Fruit fly (Drosophila melanogaster) whole organism, prepupa: Measurements from ENCODE around the gene dmrt93B.
A peak's percentile ranks its signal among the peaks of the same experiment; 100 is the strongest.

Experiments used
- CG11762 ChIP-seq: fragments of 200-800 bp; sonication (Bioruptor generic); optimal IDR thresholded peaks from 3 replicates; lab custom pipeline; 2016; ENCODE audit warnings: missing biosample characterization, missing genetic modification characterization; ENCODE audit not compliant: insufficient read depth
- CG1621 ChIP-seq: fragments of 200-800 bp; sonication (Bioruptor generic); optimal IDR thresholded peaks from 3 replicates; lab custom pipeline; 2018; ENCODE audit warnings: missing biosample characterization, mild to moderate bottlenecking, missing genetic modification characterization
- CG16779 ChIP-seq: fragments of 200-800 bp; sonication (Bioruptor generic); optimal IDR thresholded peaks from 3 replicates; lab custom pipeline; 2017; ENCODE audit warnings: missing biosample characterization, mild to moderate bottlenecking, missing genetic modification characterization
- CG3032 ChIP-seq: fragments of 200-800 bp; optimal IDR thresholded peaks from 2 replicates; lab custom pipeline; 2019; ENCODE audit warnings: missing biosample characterization, mild to moderate bottlenecking, missing genetic modification characterization, moderate library complexity
- CG32006 ChIP-seq: fragments of 200-800 bp; sonication (Bioruptor generic); optimal IDR thresholded peaks from 3 replicates; lab custom pipeline; 2017; ENCODE audit warnings: missing biosample characterization, mild to moderate bottlenecking, missing genetic modification characterization
- CG3919 ChIP-seq: fragments of 200-800 bp; sonication (Bioruptor generic); optimal IDR thresholded peaks from 3 replicates; lab custom pipeline; 2016; ENCODE audit warnings: missing biosample characterization, missing genetic modification characterization
- CG6163 ChIP-seq: fragments of 200-800 bp; sonication (Bioruptor generic); IDR thresholded peaks from 3 replicates; pipeline ENCODE4 v1.3.6; 2022; ENCODE audit warnings: missing biosample characterization, missing genetic modification characterization
- CG6276 ChIP-seq: fragments of 200-800 bp; sonication (Bioruptor generic); optimal IDR thresholded peaks from 2 replicates; lab custom pipeline; 2017; ENCODE audit warnings: missing biosample characterization, mild to moderate bottlenecking, missing genetic modification characterization
- CG6792 ChIP-seq: fragments of 200-800 bp; sonication (Bioruptor generic); optimal IDR thresholded peaks from 3 replicates; lab custom pipeline; 2016; ENCODE audit warnings: missing biosample characterization, missing genetic modification characterization
- CG6808 ChIP-seq: fragments of 200-800 bp; sonication (Bioruptor generic); optimal IDR thresholded peaks from 3 replicates; lab custom pipeline; 2017; ENCODE audit warnings: missing biosample characterization, missing genetic modification characterization, mild to moderate bottlenecking, moderate library complexity, missing genetic modification reagents
- CG7368 ChIP-seq: fragments of 200-800 bp; sonication (Bioruptor generic); optimal IDR thresholded peaks from 3 replicates; lab custom pipeline; 2016; ENCODE audit warnings: missing biosample characterization, missing genetic modification characterization
- CG8632 ChIP-seq: fragments of 200-800 bp; sonication (Bioruptor generic); optimal IDR thresholded peaks from 3 replicates; lab custom pipeline; 2016; ENCODE audit warnings: missing biosample characterization, missing genetic modification characterization
- Eip75B ChIP-seq: fragments of 200-800 bp; sonication (Bioruptor generic); optimal IDR thresholded peaks from 3 replicates; lab custom pipeline; 2016; ENCODE audit warnings: missing biosample characterization, missing genetic modification characterization
- Eip93F ChIP-seq: fragments of 200-800 bp; sonication (Bioruptor generic); optimal IDR thresholded peaks from 2 replicates; lab custom pipeline; 2016; ENCODE audit warnings: missing biosample characterization, mild to moderate bottlenecking, missing genetic modification characterization
- Gug ChIP-seq: fragments of 200-800 bp; sonication (Bioruptor generic); IDR thresholded peaks from 2 replicates; pipeline ENCODE4 v1.3.6; 2022; ENCODE audit warnings: missing biosample characterization, missing genetic modification characterization
- Hr38 ChIP-seq: sonication (Bioruptor generic); optimal IDR thresholded peaks from 2 replicates; lab custom pipeline; 2016; ENCODE audit warnings: missing biosample characterization, missing genetic modification characterization
- Hr39 ChIP-seq: fragments of 200-800 bp; sonication (Bioruptor generic); optimal IDR thresholded peaks from 2 replicates; lab custom pipeline; 2016; ENCODE audit warnings: missing biosample characterization, missing genetic modification characterization
- Lpt ChIP-seq: fragments of 200-800 bp; sonication (Bioruptor generic); optimal IDR thresholded peaks from 3 replicates; lab custom pipeline; 2016; ENCODE audit warnings: missing biosample characterization, missing genetic modification characterization
- Met ChIP-seq: fragments of 200-800 bp; sonication (Bioruptor generic); optimal IDR thresholded peaks from 3 replicates; lab custom pipeline; 2016; ENCODE audit warnings: missing biosample characterization, missing genetic modification characterization
- OdsH ChIP-seq: fragments of 200-800 bp; sonication (Bioruptor generic); optimal IDR thresholded peaks from 3 replicates; lab custom pipeline; 2016; ENCODE audit warnings: missing biosample characterization, missing genetic modification characterization
- Smox ChIP-seq: fragments of 200-800 bp; sonication (Bioruptor generic); optimal IDR thresholded peaks from 3 replicates; lab custom pipeline; 2016; ENCODE audit warnings: missing biosample characterization, missing genetic modification characterization
- Sox102F ChIP-seq: fragments of 200-800 bp; sonication (Bioruptor generic); optimal IDR thresholded peaks from 2 replicates; lab custom pipeline; 2016; ENCODE audit warnings: missing biosample characterization, mild to moderate bottlenecking, missing genetic modification characterization
- achi ChIP-seq: fragments of 200-800 bp; sonication (Bioruptor generic); optimal IDR thresholded peaks from 3 replicates; lab custom pipeline; 2016; ENCODE audit warnings: missing biosample characterization, missing genetic modification characterization
- acj6 ChIP-seq: fragments of 200-800 bp; sonication (Bioruptor generic); optimal IDR thresholded peaks from 3 replicates; lab custom pipeline; 2016; ENCODE audit warnings: missing biosample characterization, missing genetic modification characterization
- cyc ChIP-seq: fragments of 200-800 bp; sonication (Bioruptor generic); optimal IDR thresholded peaks from 3 replicates; lab custom pipeline; 2016; ENCODE audit warnings: missing biosample characterization, missing genetic modification characterization
- dac ChIP-seq: fragments of 200-800 bp; sonication (Bioruptor generic); optimal IDR thresholded peaks from 2 replicates; lab custom pipeline; 2017; ENCODE audit warnings: missing biosample characterization, mild to moderate bottlenecking, missing genetic modification characterization
- esn ChIP-seq: fragments of 200-800 bp; sonication (Bioruptor generic); optimal IDR thresholded peaks from 2 replicates; lab custom pipeline; 2016; ENCODE audit warnings: missing biosample characterization, mild to moderate bottlenecking, missing genetic modification characterization, moderate library complexity
- fkh ChIP-seq: fragments of 200-800 bp; sonication (Bioruptor generic); optimal IDR thresholded peaks from 3 replicates; lab custom pipeline; 2017; ENCODE audit warnings: missing biosample characterization, mild to moderate bottlenecking, missing genetic modification characterization, moderate library complexity
- lz ChIP-seq: fragments of 200-800 bp; sonication (Bioruptor generic); optimal IDR thresholded peaks from 3 replicates; lab custom pipeline; 2016; ENCODE audit warnings: missing biosample characterization, missing genetic modification characterization
- pdm3 ChIP-seq: fragments of 200-800 bp; sonication (Bioruptor generic); optimal IDR thresholded peaks from 3 replicates; lab custom pipeline; 2016; ENCODE audit warnings: missing biosample characterization, missing genetic modification characterization
- spab ChIP-seq: fragments of 200-800 bp; sonication (Bioruptor generic); optimal IDR thresholded peaks from 2 replicates; lab custom pipeline; 2017; ENCODE audit warnings: missing biosample characterization, mild to moderate bottlenecking, missing genetic modification characterization, missing genetic modification reagents
- ss ChIP-seq, 2 experiments: fragments of 200-800 bp; sonication (Bioruptor generic); optimal IDR thresholded peaks; 2 replicates in 1 of 2; 3 replicates in 1 of 2; lab custom pipeline; 2017 to 2018; ENCODE audit warnings: mild to moderate bottlenecking in 2 of 2, missing biosample characterization in 2 of 2, missing genetic modification characterization in 2 of 2, moderate library complexity in 1 of 2
- svp ChIP-seq: fragments of 200-800 bp; sonication (Bioruptor generic); peaks from one replicate; lab custom pipeline; 2016; ENCODE audit warnings: missing biosample characterization, missing genetic modification characterization
- topi ChIP-seq: fragments of 200-800 bp; sonication (Bioruptor generic); optimal IDR thresholded peaks from 3 replicates; lab custom pipeline; 2016; ENCODE audit warnings: missing biosample characterization, missing genetic modification characterization
- vri ChIP-seq: fragments of 200-800 bp; sonication (Bioruptor generic); optimal IDR thresholded peaks from 3 replicates; lab custom pipeline; 2016; ENCODE audit warnings: missing biosample characterization, mild to moderate bottlenecking, missing genetic modification characterization

The dmrt93B gene

dm6 chr3R:21073707-21074106 lies at the start of gene dmrt93B:
Gene dmrt93B (plus strand): TSS chr3R:21074007.
- TF ChIP-seq CG6163: no peak
- TF ChIP-seq pdm3 (GFP tag; lab: Kevin White, UChicago): no peak
- TF ChIP-seq topi (GFP tag; lab: Kevin White, UChicago): no peak
- TF ChIP-seq acj6: no peak
- TF ChIP-seq Eip93F (GFP tag; lab: Kevin White, UChicago): no peak

dm6 chr3R:21025508-21025907 lies 48.3 kb upstream of the dmrt93B start:
- TF ChIP-seq CG6163 (no peak), svp (peak; percentile 58)
- TF ChIP-seq, all 60 proteins: peak for 1

- TF ChIP-seq Gug (GFP tag; lab: Robert Waterston, UW) (no peak), cyc (no peak), acj6 (no peak), spab (GFP tag; lab: Kevin White, UChicago) (no peak), Sox102F (GFP tag; lab: Kevin White, UChicago) (no peak), CG3919 (no peak), CG1621 (no peak), CG11762 (GFP tag; lab: Kevin White, UChicago) (no peak), achi (no peak), CG16779 (tag; lab: Kevin White, UChicago) (no peak), dac (GFP tag; lab: Kevin White, UChicago) (no peak), svp (no peak), CG7368 (GFP tag; lab: Kevin White, UChicago) (no peak), CG3032 (tag; lab: Kevin White, UChicago) (no peak), lz (no peak), vri (GFP tag; lab: Kevin White, UChicago) (no peak), Hr38 (GFP tag; lab: Kevin White, UChicago) (no peak)
Observed at dm6 chr3R:21042399-21042798, 31.4 kb upstream of the dmrt93B start, which contains the start of gene Dhc93AB. Gene Dhc93AB (minus strand): TSS chr3R:21042499.

- no peak for TF ChIP-seq Lpt (GFP tag; lab: Kevin White, UChicago)
- TF ChIP-seq Met (GFP tag; lab: Kevin White, UChicago): no peak
- peak in 1 of 2 experiments; percentile 19 for TF ChIP-seq ss (GFP tag; optimal IDR thresholded peaks at IDR 0.05; lab: Kevin White, UChicago)
- no peak for TF ChIP-seq Gug (GFP tag; lab: Robert Waterston, UW)
Observed at dm6 chr3R:21043549-21044118, 30.2 kb upstream of the dmrt93B start, which contains the start of gene CG12278. Gene CG12278 (plus strand): TSS chr3R:21044068.

dm6 chr3R:21045742-21046141 lies 28.1 kb upstream of the dmrt93B start, which contains the start of gene CG31189:
Gene CG31189 (minus strand): TSS chr3R:21045842.
- no peak for TF ChIP-seq CG3919
- TF ChIP-seq CG6808 (GFP tag; lab: Kevin White, UChicago): no peak
- TF ChIP-seq acj6: no peak
- no peak for TF ChIP-seq CG6792 (GFP tag; lab: Kevin White, UChicago)
- TF ChIP-seq Eip75B: no peak
- TF ChIP-seq dac (GFP tag; lab: Kevin White, UChicago): no peak
- no peak for TF ChIP-seq cyc
- no peak for TF ChIP-seq Hr39
- no peak for TF ChIP-seq esn
- TF ChIP-seq fkh: no peak
- no peak for TF ChIP-seq CG6276 (GFP tag; lab: Kevin White, UChicago)
- TF ChIP-seq lz: no peak
- no peak for TF ChIP-seq spab (GFP tag; lab: Kevin White, UChicago)
- no peak for TF ChIP-seq CG32006 (GFP tag; lab: Kevin White, UChicago)
- TF ChIP-seq CG8632: no peak
- no peak for TF ChIP-seq CG1621
- TF ChIP-seq OdsH (GFP tag; lab: Kevin White, UChicago): no peak
- no peak for TF ChIP-seq Smox (GFP tag; lab: Kevin White, UChicago)
- no peak for TF ChIP-seq Hr38 (GFP tag; lab: Kevin White, UChicago)
